Fruit fly (Drosophila melanogaster) whole organism, embryonic: Measurements from ENCODE around the gene CG8142.
A peak's percentile ranks its signal among the peaks of the same experiment; 100 is the strongest.

Source experiments
- ATbp ChIP-seq: fragments of 200-800 bp; sonication (Bioruptor generic); optimal IDR thresholded peaks from 2 replicates; lab custom pipeline; 2017; ENCODE audit warnings: missing biosample characterization, mild to moderate bottlenecking, missing genetic modification characterization, missing genetic modification reagents
- Aef1 ChIP-seq: fragments of 200-800 bp; sonication (Bioruptor generic); IDR thresholded peaks from 3 replicates; pipeline ENCODE4 v1.3.6; 2022; ENCODE audit warnings: missing biosample characterization, missing genetic modification characterization
- Bdp1 ChIP-seq: fragments of 200-800 bp; sonication (Bioruptor generic); optimal IDR thresholded peaks from 3 replicates; lab custom pipeline; 2016; ENCODE audit warnings: missing biosample characterization, missing genetic modification characterization
- Bgb ChIP-seq: fragments of 200-800 bp; sonication (Bioruptor generic); IDR thresholded peaks from 2 replicates; pipeline ENCODE4 v1.3.6; 2022; ENCODE audit warnings: missing biosample characterization, missing genetic modification characterization; ENCODE audit not compliant: partially characterized antibody
- BtbVII ChIP-seq: fragments of 200-800 bp; sonication (Bioruptor generic); optimal IDR thresholded peaks from 3 replicates; lab custom pipeline; 2017; ENCODE audit warnings: missing biosample characterization, mild to moderate bottlenecking, missing genetic modification characterization
- Bteb2 ChIP-seq: fragments of 200-800 bp; sonication (Bioruptor generic); optimal IDR thresholded peaks from 2 replicates; lab custom pipeline; 2016; ENCODE audit warnings: missing biosample characterization, missing genetic modification characterization
- CG11696 ChIP-seq: fragments of 200-800 bp; sonication (Bioruptor generic); IDR thresholded peaks from 2 replicates; pipeline ENCODE4 v1.3.6; 2022; ENCODE audit warnings: missing biosample characterization, missing genetic modification characterization
- CG13894 ChIP-seq: fragments of 200-800 bp; sonication (Bioruptor generic); optimal IDR thresholded peaks from 3 replicates; lab custom pipeline; 2018; ENCODE audit warnings: missing biosample characterization, mild to moderate bottlenecking, missing genetic modification characterization, moderate library complexity
- CG14860 ChIP-seq: fragments of 200-800 bp; sonication (Bioruptor generic); IDR thresholded peaks from 3 replicates; pipeline ENCODE4 v1.3.6; 2022; ENCODE audit warnings: missing biosample characterization, missing genetic modification characterization; ENCODE audit not compliant: partially characterized antibody
- CG15601 ChIP-seq: fragments of 200-800 bp; sonication (Bioruptor generic); optimal IDR thresholded peaks from 3 replicates; lab custom pipeline; 2019; ENCODE audit warnings: missing biosample characterization, mild to moderate bottlenecking, missing genetic modification characterization, moderate library complexity
- CG1603 ChIP-seq: fragments of 200-800 bp; sonication (Bioruptor generic); optimal IDR thresholded peaks from 2 replicates; lab custom pipeline; 2019; ENCODE audit warnings: missing biosample characterization, mild to moderate bottlenecking, missing genetic modification characterization, moderate library complexity
- CG17186 ChIP-seq: fragments of 200-800 bp; sonication (Bioruptor generic); optimal IDR thresholded peaks from 3 replicates; lab custom pipeline; 2017; ENCODE audit warnings: missing biosample characterization, missing genetic modification reagents, missing genetic modification characterization
- CG17385 ChIP-seq: fragments of 200-800 bp; sonication (Bioruptor generic); optimal IDR thresholded peaks from 3 replicates; lab custom pipeline; 2018; ENCODE audit warnings: missing biosample characterization, mild to moderate bottlenecking, missing genetic modification characterization
- CG32767 ChIP-seq: fragments of 200-800 bp; sonication (Bioruptor generic); IDR thresholded peaks from 2 replicates; pipeline ENCODE4 v1.3.6; 2022; ENCODE audit warnings: missing biosample characterization, missing genetic modification characterization
- CG34376 ChIP-seq: fragments of 200-800 bp; sonication (Bioruptor generic); optimal IDR thresholded peaks from 2 replicates; lab custom pipeline; 2018; ENCODE audit warnings: missing biosample characterization, mild to moderate bottlenecking, missing genetic modification characterization
- CG34422 ChIP-seq: fragments of 200-800 bp; sonication (Bioruptor generic); IDR thresholded peaks from 3 replicates; pipeline ENCODE4 v1.3.6; 2022; ENCODE audit warnings: missing biosample characterization, missing genetic modification characterization
- CG4282 ChIP-seq: fragments of 200-800 bp; sonication (Bioruptor generic); optimal IDR thresholded peaks from 2 replicates; lab custom pipeline; 2016; ENCODE audit warnings: missing biosample characterization, missing genetic modification characterization
- CG6854 ChIP-seq: fragments of 200-800 bp; sonication (Bioruptor generic); optimal IDR thresholded peaks from 3 replicates; lab custom pipeline; 2017; ENCODE audit warnings: missing biosample characterization, mild to moderate bottlenecking, missing genetic modification characterization
- CG7928 ChIP-seq: fragments of 200-800 bp; sonication (Bioruptor generic); optimal IDR thresholded peaks from 2 replicates; lab custom pipeline; 2017; ENCODE audit warnings: missing biosample characterization, mild to moderate bottlenecking, missing genetic modification characterization
- CG8944 ChIP-seq: fragments of 200-800 bp; sonication (Bioruptor generic); optimal IDR thresholded peaks from 3 replicates; lab custom pipeline; 2016; ENCODE audit warnings: missing biosample characterization, missing genetic modification characterization
- CG9727 ChIP-seq: fragments of 200-800 bp; sonication (Bioruptor generic); optimal IDR thresholded peaks from 3 replicates; lab custom pipeline; 2017; ENCODE audit warnings: missing biosample characterization, mild to moderate bottlenecking, missing genetic modification characterization
- CG9817 ChIP-seq: fragments of 200-800 bp; sonication (Bioruptor generic); optimal IDR thresholded peaks from 2 replicates; lab custom pipeline; 2018; ENCODE audit warnings: missing biosample characterization, mild to moderate bottlenecking, missing genetic modification characterization, moderate library complexity
- CTCF ChIP-seq: fragments of 200-800 bp; sonication (Bioruptor generic); optimal IDR thresholded peaks from 2 replicates; lab custom pipeline; 2017; ENCODE audit warnings: missing biosample characterization, mild to moderate bottlenecking, missing genetic modification characterization, moderate library complexity
- Camta ChIP-seq: fragments of 200-800 bp; sonication (Bioruptor generic); optimal IDR thresholded peaks from 2 replicates; lab custom pipeline; 2016; ENCODE audit warnings: missing biosample characterization, missing genetic modification characterization
- ERR ChIP-seq: fragments of 200-800 bp; sonication (Bioruptor generic); optimal IDR thresholded peaks from 2 replicates; lab custom pipeline; 2016; ENCODE audit warnings: missing biosample characterization, missing genetic modification characterization
- Eip74EF ChIP-seq, 2 experiments: fragments of 200-800 bp in 1 of 2; fragments of >200 bp in 1 of 2; sonication (Bioruptor generic) in 1 of 2; optimal IDR thresholded peaks; 2 replicates each; lab custom pipeline; 2017 to 2019; ENCODE audit warnings: missing biosample characterization in 2 of 2, missing genetic modification characterization in 2 of 2, mild to moderate bottlenecking in 1 of 2, moderate library complexity in 1 of 2
- Ets65A ChIP-seq: fragments of 200-800 bp; sonication (Bioruptor generic); peaks from one replicate; lab custom pipeline; 2016; ENCODE audit warnings: missing biosample characterization, missing genetic modification characterization
- Lpt ChIP-seq: fragments of >200 bp; optimal IDR thresholded peaks from 2 replicates; lab custom pipeline; 2018; ENCODE audit warnings: missing biosample characterization, missing genetic modification characterization
- MESR4 ChIP-seq: fragments of 200-800 bp; sonication (Bioruptor generic); optimal IDR thresholded peaks from 2 replicates; lab custom pipeline; 2018; ENCODE audit warnings: missing biosample characterization, mild to moderate bottlenecking, missing genetic modification characterization, moderate library complexity
- Meics ChIP-seq: fragments of 200-800 bp; sonication (Bioruptor generic); optimal IDR thresholded peaks from 2 replicates; lab custom pipeline; 2017; ENCODE audit warnings: missing biosample characterization, mild to moderate bottlenecking, missing genetic modification characterization
- Neu2 ChIP-seq: fragments of 200-800 bp; sonication (Bioruptor generic); optimal IDR thresholded peaks from 3 replicates; lab custom pipeline; 2016; ENCODE audit warnings: missing biosample characterization, missing genetic modification characterization, borderline replicate concordance
- TFAM ChIP-seq: fragments of 200-800 bp; sonication (Bioruptor generic); optimal IDR thresholded peaks from 2 replicates; lab custom pipeline; 2017; ENCODE audit warnings: missing biosample characterization, missing genetic modification characterization, inconsistent platforms
- al ChIP-seq: fragments of 200-800 bp; sonication (Bioruptor generic); IDR thresholded peaks from 2 replicates; pipeline ENCODE4 v1.3.6; 2022; ENCODE audit warnings: missing biosample characterization, missing genetic modification characterization
- bcd ChIP-seq: fragments of 200-800 bp; sonication (Bioruptor generic); optimal IDR thresholded peaks from 2 replicates; lab custom pipeline; 2017; ENCODE audit warnings: missing biosample characterization, mild to moderate bottlenecking, missing genetic modification characterization
- br ChIP-seq: fragments of >200 bp; optimal IDR thresholded peaks from 2 replicates; lab custom pipeline; 2017
- da ChIP-seq: fragments of 200-800 bp; sonication (Bioruptor generic); optimal IDR thresholded peaks from 2 replicates; lab custom pipeline; 2016; ENCODE audit warnings: missing biosample characterization, missing genetic modification characterization
- emc ChIP-seq: fragments of 200-800 bp; sonication (Bioruptor generic); optimal IDR thresholded peaks from 2 replicates; lab custom pipeline; 2016; ENCODE audit warnings: missing biosample characterization, missing genetic modification characterization
- exex ChIP-seq: fragments of 200-800 bp; sonication (Bioruptor generic); optimal IDR thresholded peaks from 4 replicates; lab custom pipeline; 2018; ENCODE audit warnings: missing biosample characterization, mild to moderate bottlenecking, missing genetic modification characterization, moderate library complexity
- ind ChIP-seq: fragments of 200-800 bp; sonication (Bioruptor generic); optimal IDR thresholded peaks from 3 replicates; lab custom pipeline; 2016; ENCODE audit warnings: missing biosample characterization, missing genetic modification characterization
- jigr1 ChIP-seq: fragments of 200-800 bp; sonication (Bioruptor generic); IDR thresholded peaks from 3 replicates; pipeline ENCODE4 v1.3.6; 2022; ENCODE audit warnings: missing biosample characterization, missing genetic modification characterization
- nerfin-1 ChIP-seq: fragments of 200-800 bp; sonication (Bioruptor generic); optimal IDR thresholded peaks from 3 replicates; lab custom pipeline; 2019; ENCODE audit warnings: missing biosample characterization, mild to moderate bottlenecking, missing genetic modification characterization, moderate library complexity
- sob ChIP-seq: fragments of 200-800 bp; sonication (Bioruptor generic); IDR thresholded peaks from 2 replicates; pipeline ENCODE4 v1.3.6; 2022; ENCODE audit warnings: missing biosample characterization, missing genetic modification characterization
- tio ChIP-seq: fragments of 200-800 bp; sonication (Bioruptor generic); optimal IDR thresholded peaks from 2 replicates; lab custom pipeline; 2017; ENCODE audit warnings: missing biosample characterization, missing genetic modification characterization, inconsistent platforms
- tll ChIP-seq, 2 experiments: fragments of 200-800 bp in 1 of 2; fragments of >200 bp in 1 of 2; sonication (Bioruptor generic) in 1 of 2; optimal IDR thresholded peaks; 2 replicates each; lab custom pipeline; 2017 to 2019; ENCODE audit warnings: missing biosample characterization in 2 of 2, missing genetic modification characterization in 2 of 2, mild to moderate bottlenecking in 1 of 2, moderate library complexity in 1 of 2
- unpg ChIP-seq: fragments of 200-800 bp; sonication (Bioruptor generic); optimal IDR thresholded peaks from 3 replicates; lab custom pipeline; 2018; ENCODE audit warnings: missing biosample characterization, mild to moderate bottlenecking, missing genetic modification characterization, moderate library complexity
- wek ChIP-seq: fragments of 200-800 bp; sonication (Bioruptor generic); optimal IDR thresholded peaks from 3 replicates; lab custom pipeline; 2018; ENCODE audit warnings: missing biosample characterization, mild to moderate bottlenecking, missing genetic modification characterization, moderate library complexity
- yki ChIP-seq: fragments of >200 bp; optimal IDR thresholded peaks from 3 replicates; lab custom pipeline; 2018

The CG8142 gene

dm6 chrX:17881138-17882121 is 36.9 kb upstream of the CG8142 start (continued):
- TF ChIP-seq nerfin-1 (no peak), Aef1 (GFP tag; lab: Robert Waterston, UW) (peak; percentile 63), CG15601 (tag; lab: Kevin White, UChicago) (no peak), CG4282 (GFP tag; lab: Kevin White, UChicago) (no peak), MESR4 (GFP tag; lab: Kevin White, UChicago) (no peak), unpg (GFP tag; lab: Kevin White, UChicago) (peak; percentile 54), Bdp1 (GFP tag; lab: Kevin White, UChicago) (no peak), BtbVII (peak; percentile 6), ind (peak; percentile 80)

dm6 chrX:17880269-17880889 is 35.9 kb upstream of the CG8142 start:
- TF ChIP-seq CG34376 (GFP tag; lab: Kevin White, UChicago): peak; percentile 82
- TF ChIP-seq Meics (GFP tag; lab: Kevin White, UChicago): peak; percentile 92
- no peak for TF ChIP-seq CG14860
- TF ChIP-seq CG9817 (tag; lab: Kevin White, UChicago): peak; percentile 98
- peak; percentile 93 for TF ChIP-seq al
- peak; percentile 80 for TF ChIP-seq da (GFP tag; lab: Kevin White, UChicago)
- peak; percentile 90 for TF ChIP-seq wek (GFP tag; lab: Kevin White, UChicago)
- peak; percentile 78 for TF ChIP-seq exex (tag; lab: Kevin White, UChicago)
- TF ChIP-seq CG6854: peak; percentile 74
- TF ChIP-seq sob (GFP tag; lab: Robert Waterston, UW): peak; percentile 95
- peak; percentile 75 for TF ChIP-seq CG7928 (GFP tag; lab: Kevin White, UChicago)
- TF ChIP-seq yki (lab: Kevin White, UChicago): no peak
- TF ChIP-seq CG34422: peak; percentile 96
- peak; percentile 92 for TF ChIP-seq CG32767 (GFP tag; lab: Robert Waterston, UW)
- TF ChIP-seq Eip74EF (GFP tag; optimal IDR thresholded peaks at IDR 0.05; lab: Kevin White, UChicago): peak in 1 of 2 experiments; percentile 94
- TF ChIP-seq CG8944 (GFP tag; lab: Kevin White, UChicago): peak; percentile 95
- peak; percentile 91 for TF ChIP-seq CG9727
- TF ChIP-seq emc: peak; percentile 79
- TF ChIP-seq TFAM (GFP tag; lab: Kevin White, UChicago): no peak
- TF ChIP-seq CG17186 (GFP tag; lab: Kevin White, UChicago): peak; percentile 55
- peak; percentile 99 for TF ChIP-seq Ets65A (GFP tag; lab: Kevin White, UChicago)
- no peak for TF ChIP-seq Neu2 (GFP tag; lab: Kevin White, UChicago)
- no peak for TF ChIP-seq Lpt (GFP tag; lab: Kevin White, UChicago)
- peak; percentile 93 for TF ChIP-seq Bteb2 (GFP tag; lab: Kevin White, UChicago)
- TF ChIP-seq bcd (GFP tag; lab: Kevin White, UChicago): peak; percentile 93
- TF ChIP-seq tll (GFP tag; optimal IDR thresholded peaks at IDR 0.05; lab: Kevin White, UChicago): no peak
- peak; percentile 92 for TF ChIP-seq tio (GFP tag; lab: Kevin White, UChicago)
- peak; percentile 94 for TF ChIP-seq ERR
- peak; percentile 96 for TF ChIP-seq CG1603 (tag; lab: Kevin White, UChicago)
- TF ChIP-seq CG17385 (GFP tag; lab: Kevin White, UChicago): peak; percentile 93
- TF ChIP-seq CTCF (GFP tag; lab: Kevin White, UChicago): peak; percentile 66
- TF ChIP-seq Camta: peak; percentile 92
- TF ChIP-seq Bgb (GFP tag; lab: Robert Waterston, UW): no peak
- no peak for TF ChIP-seq br
- TF ChIP-seq ATbp (GFP tag; lab: Kevin White, UChicago): peak; percentile 96
- TF ChIP-seq jigr1 (GFP tag; lab: Robert Waterston, UW): peak; percentile 91
- peak; percentile 76 for TF ChIP-seq CG11696 (GFP tag; lab: Robert Waterston, UW)
- TF ChIP-seq CG13894 (tag; lab: Kevin White, UChicago): peak; percentile 93
